Worm (Caenorhabditis elegans) whole organism, midembryonic: ENCODE data around the gene srh-98.

Experiments
- flt-1 ChIP-seq: fragments of 200-800 bp; sonication (Bioruptor generic); IDR thresholded peaks from 2 replicates; pipeline ENCODE4 v1.3.6; 2022; ENCODE audit warnings: missing genetic modification characterization, missing compliant biosample characterization
- ztf-29 ChIP-seq: fragments of 200-800 bp; sonication (Bioruptor generic); IDR thresholded peaks from 2 replicates; pipeline ENCODE4 v1.3.6; 2022; ENCODE audit warnings: missing genetic modification reagents, missing genetic modification characterization, missing compliant biosample characterization

DNA sequence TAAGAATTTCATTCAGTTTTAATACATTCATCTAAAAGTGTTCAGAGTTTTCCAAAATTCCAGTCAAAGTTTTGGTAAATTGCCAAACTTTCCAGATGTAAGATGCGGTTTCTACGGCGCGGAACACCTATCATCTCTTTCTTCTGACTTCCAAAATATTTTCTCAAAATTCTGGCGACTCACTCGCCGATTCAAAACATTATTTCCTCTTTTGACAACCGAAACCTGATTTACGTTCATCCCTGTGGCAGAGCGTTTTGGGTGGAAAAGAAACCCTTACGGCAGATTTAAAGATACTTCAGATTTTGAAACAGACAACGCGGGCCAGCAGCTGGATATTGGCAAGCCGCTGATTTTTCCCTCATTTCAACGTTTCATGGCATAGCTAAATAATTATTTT is 37.5 kb downstream of the srh-98 start, which contains the start of gene F11A5.5:
- TF ChIP-seq ztf-29 (no peak), flt-1 (GFP tag; lab: Robert Waterston, UW) (no peak)
